Worm (Caenorhabditis elegans): Measurements from ENCODE around the gene inx-10.

inx-10 gene

ce11 chrV:9207377-9207776 lies at the start of gene inx-10:
Gene inx-10, minus strand, starts transcription at chrV:9207477.
- no peak for TF ChIP-seq lin-39 (tag; optimal IDR thresholded peaks at IDR 0.05)
- no peak for TF ChIP-seq unc-86 (tag; optimal IDR thresholded peaks at IDR 0.05)
- no peak for TF ChIP-seq nhr-11 (tag; optimal IDR thresholded peaks at IDR 0.05)
- TF ChIP-seq ceh-82 (tag; optimal IDR thresholded peaks at IDR 0.05) = no peak
- TF ChIP-seq lsy-2 (tag; optimal IDR thresholded peaks at IDR 0.05) = no peak
- TF ChIP-seq egl-27 (tag; optimal IDR thresholded peaks at IDR 0.05) = no peak

- TF ChIP-seq nhr-76 (tag; optimal IDR thresholded peaks at IDR 0.05) = no peak
- no peak for TF ChIP-seq efl-1 (optimal IDR thresholded peaks at IDR 0.05)
- TF ChIP-seq efl-1 (GFP tag; optimal IDR thresholded peaks at IDR 0.05 in 1 of 2) = peak in 1 of 2 experiments; percentile 81
- TF ChIP-seq lin-14 (GFP tag; optimal IDR thresholded peaks at IDR 0.05) = peak; percentile 37
- no peak for TF ChIP-seq pqm-1 (tag; optimal IDR thresholded peaks at IDR 0.05)
- TF ChIP-seq lin-35 (GFP tag; optimal IDR thresholded peaks at IDR 0.05) = peak in 1 of 2 experiments; percentile 16
- TF ChIP-seq elt-2 (tag; optimal IDR thresholded peaks at IDR 0.05) = peak; percentile 72
- TF ChIP-seq snpc-4 (tag; optimal IDR thresholded peaks at IDR 0.05) = no peak
- TF ChIP-seq nhr-20 (tag; optimal IDR thresholded peaks at IDR 0.05) = peak; percentile 36
- no peak for TF ChIP-seq mab-9 (GFP tag; IDR thresholded peaks at IDR 0.05)
Observed at ce11 chrV:9255480-9255879, 48.2 kb upstream of the inx-10 start.

ce11 chrV:9254012-9254696 lies 46.9 kb upstream of the inx-10 start, which contains the start of gene F07C3.9:
Gene F07C3.9, minus strand, starts transcription at chrV:9254646.
- no peak for TF ChIP-seq nhr-237 (tag; optimal IDR thresholded peaks at IDR 0.05)
- no peak for TF ChIP-seq lin-35 (GFP tag; optimal IDR thresholded peaks at IDR 0.05)
- TF ChIP-seq nhr-84 (tag; optimal IDR thresholded peaks at IDR 0.05) = no peak
- TF ChIP-seq efl-1 (optimal IDR thresholded peaks at IDR 0.05) = no peak
- peak in 1 of 2 experiments; percentile 23 for TF ChIP-seq efl-1 (GFP tag; optimal IDR thresholded peaks at IDR 0.05 in 1 of 2)
- TF ChIP-seq elt-2 (tag; optimal IDR thresholded peaks at IDR 0.05) = peak; percentile 77
- no peak for TF ChIP-seq alr-1 (tag; optimal IDR thresholded peaks at IDR 0.05; ENCODE audit: borderline replicate concordance)
- TF ChIP-seq mep-1 (tag; optimal IDR thresholded peaks at IDR 0.05) = no peak
- TF ChIP-seq hlh-4 (tag; optimal IDR thresholded peaks at IDR 0.05) = no peak
- no peak for TF ChIP-seq rnt-1 (tag; optimal IDR thresholded peaks at IDR 0.05)
- no peak for TF ChIP-seq swsn-7 (tag; optimal IDR thresholded peaks at IDR 0.05)
- TF ChIP-seq elt-3 (tag; optimal IDR thresholded peaks at IDR 0.05) = no peak
- no peak for TF ChIP-seq skn-1 (tag; optimal IDR thresholded peaks at IDR 0.05)
- TF ChIP-seq aha-1 (tag; optimal IDR thresholded peaks at IDR 0.05) = no peak
- TF ChIP-seq fos-1 (tag; optimal IDR thresholded peaks at IDR 0.05) = no peak

- TF ChIP-seq unc-86 (tag; optimal IDR thresholded peaks at IDR 0.05) (no peak), hlh-17 (GFP tag; optimal IDR thresholded peaks at IDR 0.05; ENCODE audit: borderline replicate concordance) (no peak), lin-14 (GFP tag; optimal IDR thresholded peaks at IDR 0.05) (no peak), elt-3 (tag; optimal IDR thresholded peaks at IDR 0.05) (no peak), lin-13 (GFP tag; optimal IDR thresholded peaks at IDR 0.05) (no peak), fkh-10 (GFP tag; optimal IDR thresholded peaks at IDR 0.05) (no peak), zag-1 (tag; optimal IDR thresholded peaks at IDR 0.05) (no peak), jun-1 (tag; optimal IDR thresholded peaks at IDR 0.05) (no peak), lin-39 (tag; optimal IDR thresholded peaks at IDR 0.05) (no peak), pag-3 (tag; optimal IDR thresholded peaks at IDR 0.05; ENCODE audit: borderline replicate concordance, insufficient read depth) (no peak), tlp-1 (tag; optimal IDR thresholded peaks at IDR 0.05) (no peak), nhr-85 (tag) (no peak), efl-1 (optimal IDR thresholded peaks at IDR 0.05) (no peak), efl-1 (GFP tag; optimal IDR thresholded peaks at IDR 0.05 in 1 of 2) (no peak), pqm-1 (tag; optimal IDR thresholded peaks at IDR 0.05) (no peak), nhr-12 (tag; optimal IDR thresholded peaks at IDR 0.05) (no peak), mep-1 (tag; optimal IDR thresholded peaks at IDR 0.05) (no peak)
Observed at ce11 chrV:9249932-9250331, 42.7 kb upstream of the inx-10 start, which contains the start of gene ptd-2. Gene ptd-2, plus strand, starts transcription at chrV:9250232.
